Worm (Caenorhabditis elegans): ENCODE measurements around the gene tba-8.

tba-8 gene

DNA sequence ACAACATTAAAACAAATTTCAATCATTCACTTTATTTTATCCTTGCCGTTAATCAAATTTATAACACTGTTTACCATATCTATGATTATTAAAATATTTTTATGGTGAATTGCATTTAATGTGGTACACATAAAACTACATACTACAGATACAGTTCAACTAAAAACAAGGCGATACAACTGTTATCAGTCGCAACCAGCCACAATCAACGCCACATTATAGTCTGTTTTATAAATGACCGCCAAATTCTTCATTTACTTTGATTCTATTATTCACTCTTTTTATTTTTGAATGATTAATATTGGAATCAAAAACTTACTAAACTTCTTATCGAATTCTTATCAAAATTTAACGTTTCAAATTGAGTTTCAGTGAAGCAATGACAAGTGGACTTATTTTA is 30.1 kb downstream of the tba-8 start, which contains the start of gene B0272.4:
TSS of gene B0272.4 (plus strand) at position 373 of the 400 bp plus-strand sequence.
- TF ChIP-seq F23B12.7 (tag; optimal IDR thresholded peaks at IDR 0.05; ENCODE audit: insufficient read depth), result no peak
- no peak for TF ChIP-seq rpc-1 (optimal IDR thresholded peaks at IDR 0.05)
- TF ChIP-seq rpc-1 (tag; optimal IDR thresholded peaks at IDR 0.05), result no peak
- no peak for TF ChIP-seq F52B5.7 (tag; optimal IDR thresholded peaks at IDR 0.05)
- TF ChIP-seq K12H6.12 (tag; optimal IDR thresholded peaks at IDR 0.05), result no peak
- TF ChIP-seq nhr-80 (tag; optimal IDR thresholded peaks at IDR 0.05), result peak; percentile 60
- no peak for TF ChIP-seq attf-3 (GFP tag; conservative IDR thresholded peaks at IDR 0.05)

ce11 chrX:9417948-9418347 is 40.2 kb downstream of the tba-8 start:
- TF ChIP-seq F37B4.10 (GFP tag; IDR thresholded peaks at IDR 0.05), result no peak
- no peak for TF ChIP-seq repo-1 (tag; optimal IDR thresholded peaks at IDR 0.05)
- TF ChIP-seq F57A8.1 (GFP tag; optimal IDR thresholded peaks at IDR 0.05), result no peak
- no peak for TF ChIP-seq B0261.1 (tag; optimal IDR thresholded peaks at IDR 0.05)
- TF ChIP-seq B0035.1 (tag; optimal IDR thresholded peaks at IDR 0.05), result no peak
- no peak for TF ChIP-seq sea-2 (GFP tag; IDR thresholded peaks at IDR 0.05)
- TF ChIP-seq aptf-3 (GFP tag; IDR thresholded peaks at IDR 0.05), result no peak
- TF ChIP-seq tlf-1 (GFP tag; optimal IDR thresholded peaks at IDR 0.05), result no peak
- TF ChIP-seq ztf-3 (GFP tag; optimal IDR thresholded peaks at IDR 0.05), result no peak
- no peak for TF ChIP-seq sptf-2 (GFP tag; optimal IDR thresholded peaks at IDR 0.05)
- TF ChIP-seq lin-54 (GFP tag; optimal IDR thresholded peaks at IDR 0.05), result no peak

DNA sequence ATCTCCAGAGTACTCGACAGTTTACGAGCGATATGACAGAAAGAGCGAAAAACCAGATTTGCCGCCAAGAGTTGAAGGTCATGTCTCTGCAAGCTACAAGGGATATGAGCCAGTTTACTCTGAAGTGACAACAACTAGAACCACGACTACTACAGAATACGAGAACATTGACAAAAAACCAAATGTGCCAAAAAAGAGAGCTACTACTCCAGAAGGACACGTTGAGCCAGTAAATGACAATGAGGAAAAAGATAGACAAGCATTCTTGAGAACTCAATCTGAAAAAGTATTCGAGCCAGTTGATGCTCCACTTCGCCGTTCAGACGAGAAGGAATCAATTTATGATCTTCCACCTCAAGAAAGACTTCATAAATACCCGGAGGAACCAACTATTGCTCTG is 40.8 kb downstream of the tba-8 start:
- no peak for TF ChIP-seq die-1 (tag; optimal IDR thresholded peaks at IDR 0.05)
- no peak for TF ChIP-seq B0261.1 (tag; optimal IDR thresholded peaks at IDR 0.05)
- TF ChIP-seq nfya-1 (tag; optimal IDR thresholded peaks at IDR 0.05; ENCODE audit: borderline replicate concordance, insufficient read depth), result no peak
- TF ChIP-seq lin-40 (tag; optimal IDR thresholded peaks at IDR 0.05), result no peak
- TF ChIP-seq let-526 (GFP tag; IDR thresholded peaks at IDR 0.05), result no peak
- TF ChIP-seq repo-1 (tag; optimal IDR thresholded peaks at IDR 0.05), result no peak

DNA sequence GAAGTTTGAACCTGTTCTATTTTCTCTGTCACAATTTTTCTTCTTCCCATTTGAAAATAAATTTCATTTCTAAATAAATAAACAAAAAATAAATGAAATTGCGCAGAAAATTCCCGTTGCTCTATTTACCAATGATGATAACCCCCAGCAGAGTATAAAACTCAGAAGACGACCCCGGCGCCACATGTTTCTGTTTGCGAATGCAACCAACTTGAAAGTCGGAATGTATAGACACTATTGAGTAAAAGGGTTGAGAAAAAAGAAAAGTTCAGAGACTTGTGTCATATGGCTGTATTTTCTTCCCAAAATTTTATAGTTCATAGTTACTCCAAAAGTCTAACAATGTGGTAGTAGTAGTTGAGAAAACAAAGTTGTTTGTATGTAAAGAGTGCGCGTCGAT is 46.5 kb downstream of the tba-8 start:
- TF ChIP-seq hlh-26 (GFP tag; conservative IDR thresholded peaks at IDR 0.05) (no peak), mxl-1 (tag; optimal IDR thresholded peaks at IDR 0.05) (no peak), ztf-28 (GFP tag; IDR thresholded peaks at IDR 0.05) (no peak), hrde-1 (tag; optimal IDR thresholded peaks at IDR 0.05; ENCODE audit: borderline replicate concordance) (no peak), nfyb-1 (GFP tag; IDR thresholded peaks at IDR 0.05) (no peak), repo-1 (tag; optimal IDR thresholded peaks at IDR 0.05) (no peak), sea-2 (GFP tag; IDR thresholded peaks at IDR 0.05) (no peak), Y53F4B.3 (GFP tag; IDR thresholded peaks at IDR 0.05) (no peak), gei-17 (GFP tag; optimal IDR thresholded peaks at IDR 0.05) (no peak), ceh-27 (GFP tag; optimal IDR thresholded peaks at IDR 0.05) (no peak), tlf-1 (GFP tag; optimal IDR thresholded peaks at IDR 0.05) (no peak), K12H6.12 (tag; optimal IDR thresholded peaks at IDR 0.05) (no peak), D2030.7 (GFP tag; IDR thresholded peaks at IDR 0.05) (no peak), unc-62 (GFP tag; optimal IDR thresholded peaks at IDR 0.05) (no peak), attf-5 (GFP tag; optimal IDR thresholded peaks at IDR 0.05) (no peak), lin-54 (GFP tag; optimal IDR thresholded peaks at IDR 0.05) (no peak)

DNA sequence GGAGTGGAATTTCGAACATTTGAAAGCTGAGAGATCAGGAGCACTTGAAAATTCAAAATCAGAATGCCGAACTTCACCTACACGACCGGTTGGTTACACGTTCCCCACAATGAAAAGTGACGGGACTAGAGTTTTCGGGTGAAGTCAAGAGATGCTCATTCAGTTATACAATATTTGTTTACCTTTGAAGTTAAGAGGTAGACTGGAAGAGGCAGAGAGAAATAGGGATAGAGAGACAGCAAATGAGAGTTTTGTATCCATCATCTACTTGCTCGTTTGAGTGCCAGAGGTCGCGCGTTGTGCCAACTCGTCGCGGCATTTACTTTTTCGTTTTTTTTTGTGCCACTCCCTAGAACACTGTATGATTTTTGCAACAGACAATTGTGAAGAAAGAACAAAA is 47.4 kb downstream of the tba-8 start:
- TF ChIP-seq ztf-25 (GFP tag; IDR thresholded peaks at IDR 0.05), result no peak

All from whole organism, young adult.